Worm (Caenorhabditis elegans) whole organism, L4/young adult: Measurements from ENCODE around the gene F29A7.6.

ENCODE experiments used
- dao-5 ChIP-seq: sonication (generic microtip); optimal IDR thresholded peaks from 2 replicates; lab custom pipeline; 2016; ENCODE audit warnings: missing genotype, missing genetic modification characterization, moderate library complexity, missing compliant biosample characterization
- him-1 ChIP-seq: sonication (generic microtip); optimal IDR thresholded peaks from 2 replicates; lab custom pipeline; 2016; ENCODE audit warnings: missing genotype, missing genetic modification reagents, missing genetic modification characterization, missing compliant biosample characterization

DNA sequence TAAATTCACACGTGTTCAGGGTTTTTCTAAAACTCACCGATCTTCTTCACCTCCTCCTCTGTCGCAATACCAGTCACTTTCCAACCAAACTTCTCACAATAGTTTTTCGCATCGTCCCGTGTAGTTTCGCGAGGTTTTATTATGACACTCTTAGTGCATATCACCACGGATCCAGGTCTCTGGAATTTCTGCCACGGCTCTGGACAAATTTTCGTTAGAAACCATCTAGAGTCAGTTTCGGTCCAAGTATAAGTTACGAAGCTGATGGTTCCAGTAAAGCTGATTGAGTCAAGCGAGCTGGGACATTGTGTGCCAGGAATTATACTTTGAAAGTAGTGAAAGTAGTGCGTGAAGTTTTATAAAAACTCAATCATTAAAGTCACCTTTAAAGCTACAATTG, 3.9 kb upstream of the F29A7.6 start:
- no peak for TF ChIP-seq him-1 (tag; lab: Kevin White, UChicago)
- no peak for TF ChIP-seq dao-5
